Worm (Caenorhabditis elegans) whole organism, L4 larva: Measurements from ENCODE around the gene dif-1.

Experiments used
- F26F4.8 ChIP-seq: fragments of 200-800 bp; sonication (Bioruptor generic); conservative IDR thresholded peaks from 2 replicates; pipeline ENCODE4 v1.3.6; 2022; ENCODE audit warnings: missing genetic modification characterization, missing compliant biosample characterization
- F37D6.2 ChIP-seq: sonication (generic microtip); optimal IDR thresholded peaks from 2 replicates; lab custom pipeline; 2016; ENCODE audit warnings: mild to moderate bottlenecking, missing genetic modification characterization, missing compliant biosample characterization
- F44E2.7 ChIP-seq: fragments of 200-800 bp; sonication (Bioruptor generic); IDR thresholded peaks from 2 replicates; pipeline ENCODE4 v2.1.2; 2022; ENCODE audit warnings: missing genetic modification characterization, missing compliant biosample characterization
- R02D3.7 ChIP-seq: fragments of 150-350 bp; sonication (generic microtip); optimal IDR thresholded peaks from 3 replicates; lab custom pipeline; 2014; ENCODE audit warnings: missing biosample characterization, missing genetic modification characterization
- T20F7.1 ChIP-seq: fragments of 200-800 bp; sonication (Bioruptor generic); optimal IDR thresholded peaks from 2 replicates; lab custom pipeline; 2018; ENCODE audit warnings: mild to moderate bottlenecking, missing genetic modification characterization, missing compliant biosample characterization
- Y48G9A.11 ChIP-seq: fragments of 200-800 bp; sonication (Bioruptor generic); IDR thresholded peaks from 2 replicates; pipeline ENCODE4 v1.3.6; 2022; ENCODE audit warnings: missing genetic modification reagents, missing genetic modification characterization, missing compliant biosample characterization
- aha-1 ChIP-seq: fragments of 150-350 bp; peaks from one replicate; lab custom pipeline; 2014; ENCODE audit warnings: missing biosample characterization, missing genetic modification characterization
- ceh-62 ChIP-seq: sonication (generic microtip); optimal IDR thresholded peaks from 2 replicates; lab custom pipeline; 2017; ENCODE audit warnings: missing biosample characterization, missing genetic modification characterization
- daf-12 ChIP-seq: fragments of 150-350 bp; optimal IDR thresholded peaks from 2 replicates; lab custom pipeline; 2014; ENCODE audit warnings: missing biosample characterization, missing genetic modification reagents, missing genetic modification characterization
- daf-16 ChIP-seq, 3 experiments: sonication (generic microtip); optimal IDR thresholded peaks; 2 replicates each; lab custom pipeline; 2016 to 2017; ENCODE audit warnings: missing genetic modification characterization in 3 of 3, missing genetic modification reagents in 3 of 3, mild to moderate bottlenecking in 2 of 3, missing compliant biosample characterization in 2 of 3, missing biosample characterization in 1 of 3, moderate library complexity in 1 of 3
- dpl-1 ChIP-seq: fragments of 150-350 bp; optimal IDR thresholded peaks from 2 replicates; lab custom pipeline; 2014; ENCODE audit warnings: missing biosample characterization, missing genetic modification reagents, missing genetic modification characterization
- dve-1 ChIP-seq: sonication (generic microtip); optimal IDR thresholded peaks from 2 replicates; lab custom pipeline; 2017; ENCODE audit warnings: antibody characterized with exemption, mild to moderate bottlenecking, missing genetic modification characterization, missing compliant biosample characterization; ENCODE audit not compliant: insufficient read depth
- hif-1 ChIP-seq, 2 experiments: sonication (generic microtip); optimal IDR thresholded peaks; 2 replicates each; lab custom pipeline; 2016 to 2017; ENCODE audit warnings: missing compliant biosample characterization in 2 of 2, missing genetic modification characterization in 2 of 2, missing genetic modification reagents in 2 of 2, missing genotype in 2 of 2, mild to moderate bottlenecking in 1 of 2
- lin-13 ChIP-seq: fragments of 150-350 bp; optimal IDR thresholded peaks from 2 replicates; lab custom pipeline; 2014; ENCODE audit warnings: missing biosample characterization, missing genetic modification reagents, missing genetic modification characterization
- lin-15B ChIP-seq: fragments of 150-350 bp; sonication (generic microtip); optimal IDR thresholded peaks from 3 replicates; lab custom pipeline; 2014; ENCODE audit warnings: missing biosample characterization, missing genetic modification characterization
- lin-38 ChIP-seq: fragments of 200-800 bp; sonication (Bioruptor generic); IDR thresholded peaks from 2 replicates; pipeline ENCODE4 v1.3.6; 2022; ENCODE audit warnings: missing genetic modification reagents, missing genetic modification characterization, missing compliant biosample characterization
- lsy-2 ChIP-seq, 2 experiments: fragments of 150-350 bp in 1 of 2; sonication (generic microtip) in 1 of 2; optimal IDR thresholded peaks; 2 replicates each; lab custom pipeline; 2014 to 2017; ENCODE audit warnings: missing biosample characterization in 2 of 2, missing genetic modification characterization in 2 of 2
- mes-2 ChIP-seq: sonication (generic microtip); optimal IDR thresholded peaks from 2 replicates; lab custom pipeline; 2016; ENCODE audit warnings: missing genotype, mild to moderate bottlenecking, missing genetic modification characterization, missing compliant biosample characterization; ENCODE audit not compliant: poor library complexity, severe bottlenecking
- nhr-102 ChIP-seq: sonication (generic microtip); optimal IDR thresholded peaks from 2 replicates; lab custom pipeline; 2016; ENCODE audit warnings: mild to moderate bottlenecking, missing genetic modification characterization, moderate library complexity, missing compliant biosample characterization
- nhr-111 ChIP-seq: fragments of 200-800 bp; sonication (Bioruptor generic); optimal IDR thresholded peaks from 2 replicates; lab custom pipeline; 2018; ENCODE audit warnings: mild to moderate bottlenecking, missing genetic modification characterization, missing compliant biosample characterization
- nhr-28 ChIP-seq: fragments of 150-350 bp; optimal IDR thresholded peaks from 2 replicates; lab custom pipeline; 2014; ENCODE audit warnings: missing biosample characterization, missing genetic modification characterization
- nhr-41 ChIP-seq: fragments of 200-800 bp; sonication (Bioruptor generic); IDR thresholded peaks from 2 replicates; pipeline ENCODE4 v1.3.6; 2022; ENCODE audit warnings: missing genetic modification reagents, missing genetic modification characterization, missing compliant biosample characterization
- pha-4 ChIP-seq, 2 experiments: fragments of 150-350 bp in 1 of 2; fragments of 200-800 bp in 1 of 2; sonication (Bioruptor generic) in 1 of 2; IDR thresholded peaks in 1 of 2; optimal IDR thresholded peaks in 1 of 2; 2 replicates each; pipeline versions ENCODE4 v1.3.6 to Lab custom; 2014 to 2022; ENCODE audit warnings: missing genetic modification characterization in 2 of 2, missing genetic modification reagents in 2 of 2, missing biosample characterization in 1 of 2, missing compliant biosample characterization in 1 of 2
- pqm-1 ChIP-seq: sonication (generic microtip); optimal IDR thresholded peaks from 2 replicates; lab custom pipeline; 2017; ENCODE audit warnings: missing biosample characterization, missing genetic modification characterization
- rbr-2 ChIP-seq: sonication (generic microtip); optimal IDR thresholded peaks from 2 replicates; lab custom pipeline; 2016; ENCODE audit warnings: missing genotype, missing genetic modification characterization, missing compliant biosample characterization
- sdz-12 ChIP-seq: fragments of 200-800 bp; sonication (Bioruptor generic); optimal IDR thresholded peaks from 2 replicates; lab custom pipeline; 2018; ENCODE audit warnings: mild to moderate bottlenecking, missing genetic modification characterization, missing compliant biosample characterization
- spr-3 ChIP-seq: fragments of 200-800 bp; sonication (Bioruptor generic); optimal IDR thresholded peaks from 2 replicates; lab custom pipeline; 2018; ENCODE audit warnings: mild to moderate bottlenecking, missing genetic modification characterization, missing compliant biosample characterization
- unc-62 ChIP-seq, 3 experiments: fragments of 150-350 bp in 1 of 3; sonication (generic microtip); optimal IDR thresholded peaks in 2 of 3; peaks in 1 of 3; 1 replicate in 1 of 3; 2 replicates in 2 of 3; lab custom pipeline; 2014 to 2017; ENCODE audit warnings: missing biosample characterization in 3 of 3, missing genetic modification characterization in 3 of 3, missing genetic modification reagents in 3 of 3, missing genotype in 1 of 3
- vab-7 ChIP-seq: fragments of 200-800 bp; sonication (Bioruptor generic); IDR thresholded peaks from 2 replicates; pipeline ENCODE4 v1.3.6; 2022; ENCODE audit warnings: missing genetic modification reagents, missing genetic modification characterization, missing compliant biosample characterization
- zfp-3 ChIP-seq: fragments of 200-800 bp; sonication (Bioruptor generic); conservative IDR thresholded peaks from 2 replicates; pipeline ENCODE4 v1.3.6; 2022; ENCODE audit warnings: missing genetic modification reagents, missing genetic modification characterization, missing compliant biosample characterization
- zip-11 ChIP-seq: fragments of 200-800 bp; sonication (Bioruptor generic); IDR thresholded peaks from 2 replicates; pipeline ENCODE4 v1.3.6; 2022; ENCODE audit warnings: missing genetic modification characterization, missing compliant biosample characterization
- zip-2 ChIP-seq: fragments of 150-350 bp; optimal IDR thresholded peaks from 2 replicates; lab custom pipeline; 2014; ENCODE audit warnings: missing biosample characterization, missing genetic modification characterization

The dif-1 gene

DNA sequence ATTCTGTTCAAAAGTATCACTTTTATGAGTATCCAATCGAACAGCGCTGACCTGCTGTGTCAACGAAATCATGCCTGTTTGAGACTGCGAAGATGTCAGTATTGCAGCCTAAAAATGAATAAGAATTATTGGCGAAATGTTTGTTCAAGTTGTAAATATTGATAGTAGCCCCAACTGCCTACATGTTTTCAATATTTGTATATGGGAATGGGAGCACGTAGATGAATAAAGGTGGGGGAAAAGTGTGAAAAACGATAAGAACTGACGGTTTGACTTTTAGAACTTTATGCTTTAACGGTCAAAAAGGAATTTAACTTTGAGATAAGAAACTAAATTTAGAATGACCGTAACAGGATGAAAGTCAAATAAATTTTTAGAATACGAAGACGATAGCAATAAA, 32.5 kb downstream of the dif-1 start:
- TF ChIP-seq dve-1 (tag; lab: Kevin White, UChicago) (peak; percentile 71), vab-7 (GFP tag; lab: Robert Waterston, UW) (no peak), sdz-12 (GFP tag; lab: Kevin White, UChicago) (no peak), pqm-1 (peak; percentile 44), daf-16 (GFP tag; optimal IDR thresholded peaks at IDR 0.05; lab: Kevin White, UChicago) (no peak), daf-16 (tag; optimal IDR thresholded peaks at IDR 0.05; lab: Kevin White, UChicago) (peak; percentile 93), nhr-28 (peak; percentile 10)
- TF ChIP-seq, all 104 proteins: peak for 4

DNA sequence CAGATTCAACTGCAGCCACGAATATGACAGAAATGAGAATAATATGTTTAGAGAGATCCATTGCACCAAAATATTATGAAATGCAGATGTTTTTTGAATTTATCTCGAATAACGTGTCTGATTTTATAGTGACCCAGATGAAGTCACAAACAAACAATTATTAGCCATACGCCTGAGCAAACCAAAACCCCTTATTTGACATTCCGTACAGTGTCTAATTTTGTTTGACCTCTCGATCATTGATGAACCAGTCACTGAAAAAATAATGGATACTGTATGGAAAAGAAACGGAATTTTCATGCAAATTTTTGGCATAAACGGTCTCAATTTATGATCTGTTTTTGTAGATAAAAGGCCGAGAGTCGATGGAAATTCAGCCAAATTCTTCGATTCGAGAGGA, 36.6 kb downstream of the dif-1 start, which contains the start of the genes R05G6.9 and R05G6.3:
R05G6.9 (minus strand) TSS at position 101 of the 400 bp plus-strand sequence.
R05G6.3 (plus strand) TSS at position 386 of the 400 bp plus-strand sequence.
- TF ChIP-seq aha-1 (tag; lab: Kevin White, UChicago) (peak; percentile 66), daf-12 (tag; lab: Kevin White, UChicago) (no peak), unc-62 (GFP tag; optimal IDR thresholded peaks at IDR 0.05 in 1 of 2; lab: Kevin White, UChicago) (peak in 1 of 2 experiments; percentile 7), unc-62 (tag; optimal IDR thresholded peaks at IDR 0.05; lab: Kevin White, UChicago) (no peak), ceh-62 (tag; lab: Kevin White, UChicago) (no peak), zip-11 (no peak)
- TF ChIP-seq, all 104 proteins: peak for 2

DNA sequence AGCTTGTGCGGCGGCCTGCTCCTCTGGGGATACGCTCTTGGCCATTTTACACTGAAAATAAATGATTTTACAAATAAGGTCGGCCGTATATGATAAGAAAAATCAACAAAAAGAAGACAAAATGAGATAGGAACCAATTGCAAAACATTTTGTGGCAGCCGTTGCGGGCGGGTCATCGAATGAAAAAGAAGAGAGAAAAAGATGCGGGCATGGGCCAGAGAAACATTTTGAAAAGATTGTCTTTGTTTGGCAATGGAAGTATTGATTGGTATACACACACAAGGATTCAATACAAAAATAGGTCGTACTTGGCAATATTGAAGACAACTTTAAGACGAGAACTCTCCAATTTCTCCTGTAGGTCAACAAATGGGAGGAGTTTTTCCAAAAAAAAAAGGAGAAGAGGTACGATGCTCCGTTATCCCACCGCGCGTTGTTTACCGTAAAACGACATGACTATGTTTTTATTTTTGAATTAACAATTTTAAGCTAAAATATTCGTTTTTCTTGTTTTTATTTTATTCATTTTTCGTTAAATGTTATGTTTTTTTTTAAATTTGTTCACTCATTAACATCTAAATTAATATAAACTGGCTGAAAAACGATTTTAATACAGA, 40.1 kb downstream of the dif-1 start, which contains the start of the genes plc-4 and R05G6.4:
plc-4 (minus strand) TSS at position 51 of the 617 bp plus-strand sequence.
R05G6.4 (plus strand) TSS at position 617 of the 617 bp plus-strand sequence.
- TF ChIP-seq lsy-2 (tag; optimal IDR thresholded peaks at IDR 0.05; lab: Kevin White, UChicago) (peak in 1 of 2 experiments; percentile 54), lin-38 (GFP tag; lab: Robert Waterston, UW) (0 out of 2 replicates have a peak, but pooled peaks have one; percentile 11), hif-1 (tag; optimal IDR thresholded peaks at IDR 0.05; lab: Kevin White, UChicago) (no peak), zfp-3 (GFP tag; lab: Robert Waterston, UW) (no peak), nhr-111 (GFP tag; lab: Kevin White, UChicago) (no peak), rbr-2 (peak; percentile 30), R02D3.7 (tag; lab: Kevin White, UChicago) (peak; percentile 66), nhr-102 (tag; lab: Kevin White, UChicago) (no peak), pha-4 (GFP tag; IDR thresholded peaks at IDR 0.05; lab: Robert Waterston, UW) (no peak), pha-4 (tag; optimal IDR thresholded peaks at IDR 0.05; lab: Kevin White, UChicago) (peak; percentile 7), ceh-62 (tag; lab: Kevin White, UChicago) (no peak), lin-13 (GFP tag; lab: Kevin White, UChicago) (no peak), F44E2.7 (GFP tag; lab: Robert Waterston, UW) (no peak), F26F4.8 (no peak), mes-2 (tag; lab: Kevin White, UChicago) (peak; percentile 5), F37D6.2 (tag; lab: Kevin White, UChicago) (no peak), dve-1 (tag; lab: Kevin White, UChicago) (peak; percentile 41), lin-15B (tag; lab: Kevin White, UChicago) (no peak), daf-16 (GFP tag; optimal IDR thresholded peaks at IDR 0.05; lab: Kevin White, UChicago) (no peak), daf-16 (tag; optimal IDR thresholded peaks at IDR 0.05; lab: Kevin White, UChicago) (peak; percentile 32), spr-3 (GFP tag; lab: Kevin White, UChicago) (no peak), Y48G9A.11 (GFP tag; lab: Robert Waterston, UW) (peak; percentile 91), zip-2 (tag; lab: Kevin White, UChicago) (no peak), dpl-1 (GFP tag; lab: Kevin White, UChicago) (peak; percentile 46), T20F7.1 (peak; percentile 96), nhr-41 (no peak)
